Fruit fly (Drosophila melanogaster) S2 (cell line): ENCODE measurements around the gene CG8379.

Source experiments
- CG8478 ChIP-seq: fragments of >200 bp; optimal IDR thresholded peaks from 2 replicates; lab custom pipeline; 2018
- CTCF ChIP-seq, 2 experiments: fragments of >200 bp; optimal IDR thresholded peaks; 2 replicates each; lab custom pipeline; 2018

DNA sequence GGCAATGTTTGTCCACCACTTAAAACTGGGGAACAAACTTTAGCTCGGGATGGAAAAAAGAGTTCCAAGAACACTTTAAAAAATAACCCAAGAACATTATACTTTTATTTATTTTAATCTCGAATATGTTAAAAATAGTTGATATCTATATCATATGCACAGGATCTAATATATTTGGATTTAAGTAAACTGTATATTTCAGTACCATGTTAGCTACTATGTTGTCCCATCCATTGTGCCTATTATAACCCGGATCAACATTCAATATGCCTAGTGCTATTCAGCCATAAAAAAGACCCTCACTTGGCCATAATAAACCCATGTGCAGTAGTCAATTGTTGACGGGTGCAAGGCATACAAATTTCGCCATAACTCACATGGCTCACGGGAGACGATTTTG is 51.5 kb downstream of the CG8379 start:
- no peak for TF ChIP-seq CG8478 (lab: Kevin White, UChicago)
- TF ChIP-seq CTCF (optimal IDR thresholded peaks at IDR 0.05; lab: Kevin White, UChicago): no peak
